Worm (Caenorhabditis elegans): ENCODE results near the gene R02D5.4.
A peak's percentile ranks its signal among the peaks of the same experiment; 100 is the strongest.

Gene R02D5.4

ce11 chrV:14456626-14457025 is 27.9 kb downstream of the R02D5.4 start, which contains the start of gene bmk-1:
Gene bmk-1 (minus strand): TSS chrV:14456984.
- TF ChIP-seq R02D3.7 (tag; optimal IDR thresholded peaks at IDR 0.05) = no peak
- TF ChIP-seq gmeb-1 (tag; optimal IDR thresholded peaks at IDR 0.05) = peak; percentile 70

- TF ChIP-seq sem-4 (tag; optimal IDR thresholded peaks at IDR 0.05) (no peak), F13H6.1 (tag; optimal IDR thresholded peaks at IDR 0.05) (no peak), crh-2 (tag; optimal IDR thresholded peaks at IDR 0.05) (no peak), peb-1 (tag; optimal IDR thresholded peaks at IDR 0.05) (no peak), dmd-4 (tag; optimal IDR thresholded peaks at IDR 0.05) (no peak)
Measured at ce11 chrV:14449397-14449796, 35.1 kb downstream of the R02D5.4 start, which contains the start of gene F23B12.7. Gene F23B12.7 (plus strand): TSS chrV:14449697.

ce11 chrV:14448669-14449068 is 35.8 kb downstream of the R02D5.4 start:
- peak; percentile 35 for TF ChIP-seq nhr-21 (tag; optimal IDR thresholded peaks at IDR 0.05)
- no peak for TF ChIP-seq ZK546.5 (tag; optimal IDR thresholded peaks at IDR 0.05)
- TF ChIP-seq nhr-237 (tag; optimal IDR thresholded peaks at IDR 0.05) = no peak

- no peak for TF ChIP-seq nhr-11 (tag; optimal IDR thresholded peaks at IDR 0.05)
- TF ChIP-seq nhr-23 (tag; optimal IDR thresholded peaks at IDR 0.05) = no peak
- TF ChIP-seq unc-55 (GFP tag; optimal IDR thresholded peaks at IDR 0.05) = peak; percentile 9
- no peak for TF ChIP-seq peb-1 (tag; optimal IDR thresholded peaks at IDR 0.05)
- no peak for TF ChIP-seq skn-1 (tag; optimal IDR thresholded peaks at IDR 0.05)
- no peak for TF ChIP-seq nhr-12 (tag; optimal IDR thresholded peaks at IDR 0.05)
- TF ChIP-seq ceh-82 (tag; optimal IDR thresholded peaks at IDR 0.05) = no peak
- TF ChIP-seq crh-2 (tag; optimal IDR thresholded peaks at IDR 0.05) = peak; percentile 8
- TF ChIP-seq fos-1 (tag; optimal IDR thresholded peaks at IDR 0.05) = peak; percentile 80
- TF ChIP-seq ztf-4 (tag; optimal IDR thresholded peaks at IDR 0.05) = no peak
- TF ChIP-seq gmeb-1 (tag; optimal IDR thresholded peaks at IDR 0.05) = peak; percentile 10
- no peak for TF ChIP-seq Y55F3AM.14 (GFP tag; optimal IDR thresholded peaks at IDR 0.05)
- no peak for TF ChIP-seq blmp-1 (tag; optimal IDR thresholded peaks at IDR 0.05; ENCODE audit: insufficient read depth)
Measured at ce11 chrV:14447240-14447763, 37.2 kb downstream of the R02D5.4 start, which contains the start of the genes dlat-1 and fntb-1. Gene dlat-1 (minus strand): TSS chrV:14447290. Gene fntb-1 (plus strand): TSS chrV:14447651.

ce11 chrV:14446453-14446852 is 38.0 kb downstream of the R02D5.4 start:
- TF ChIP-seq lin-39 (tag; optimal IDR thresholded peaks at IDR 0.05) = no peak
- TF ChIP-seq sma-3 (GFP tag; optimal IDR thresholded peaks at IDR 0.05) = no peak
- no peak for TF ChIP-seq nhr-11 (tag; optimal IDR thresholded peaks at IDR 0.05)
- no peak for TF ChIP-seq sem-4 (tag; optimal IDR thresholded peaks at IDR 0.05)
- no peak for TF ChIP-seq lin-11 (tag; optimal IDR thresholded peaks at IDR 0.05)
- no peak for TF ChIP-seq sma-9 (GFP tag; optimal IDR thresholded peaks at IDR 0.05)
- TF ChIP-seq sma-9 (tag; optimal IDR thresholded peaks at IDR 0.05) = no peak
- no peak for TF ChIP-seq lin-13 (GFP tag; optimal IDR thresholded peaks at IDR 0.05)
- TF ChIP-seq alr-1 (tag; optimal IDR thresholded peaks at IDR 0.05) = no peak
- TF ChIP-seq egl-27 (tag; optimal IDR thresholded peaks at IDR 0.05) = no peak
- no peak for TF ChIP-seq unc-55 (GFP tag; optimal IDR thresholded peaks at IDR 0.05)
- TF ChIP-seq ztf-4 (tag; optimal IDR thresholded peaks at IDR 0.05) = no peak
- TF ChIP-seq R02D3.7 (tag; optimal IDR thresholded peaks at IDR 0.05) = no peak
- no peak for TF ChIP-seq mbf-1 (tag; optimal IDR thresholded peaks at IDR 0.05)
- TF ChIP-seq ceh-16 (tag; optimal IDR thresholded peaks at IDR 0.05) = no peak
- TF ChIP-seq blmp-1 (tag; optimal IDR thresholded peaks at IDR 0.05; ENCODE audit: insufficient read depth) = no peak
- TF ChIP-seq mab-5 (tag; optimal IDR thresholded peaks at IDR 0.05) = no peak
- TF ChIP-seq nhr-6 (tag; optimal IDR thresholded peaks at IDR 0.05) = no peak
- no peak for TF ChIP-seq ztf-1 (GFP tag; conservative IDR thresholded peaks at IDR 0.05)

ce11 chrV:14440841-14441240 is 43.6 kb downstream of the R02D5.4 start, which contains the start of gene F23B12.4:
Gene F23B12.4 (plus strand): TSS chrV:14441141.
- no peak for TF ChIP-seq sma-9 (GFP tag; optimal IDR thresholded peaks at IDR 0.05)
- no peak for TF ChIP-seq sma-9 (tag; optimal IDR thresholded peaks at IDR 0.05)
- TF ChIP-seq sem-4 (tag; optimal IDR thresholded peaks at IDR 0.05) = no peak
- no peak for TF ChIP-seq unc-39 (tag; optimal IDR thresholded peaks at IDR 0.05)
- no peak for TF ChIP-seq egl-27 (tag; optimal IDR thresholded peaks at IDR 0.05)
- no peak for TF ChIP-seq lin-39 (tag; optimal IDR thresholded peaks at IDR 0.05)
- no peak for TF ChIP-seq R02D3.7 (tag; optimal IDR thresholded peaks at IDR 0.05)
- no peak for TF ChIP-seq nhr-10 (tag; optimal IDR thresholded peaks at IDR 0.05)
- no peak for TF ChIP-seq blmp-1 (tag; optimal IDR thresholded peaks at IDR 0.05; ENCODE audit: insufficient read depth)
- TF ChIP-seq nhr-6 (tag; optimal IDR thresholded peaks at IDR 0.05) = no peak
- TF ChIP-seq lsy-2 (tag; optimal IDR thresholded peaks at IDR 0.05) = no peak
- no peak for TF ChIP-seq ceh-16 (tag; optimal IDR thresholded peaks at IDR 0.05)
- no peak for TF ChIP-seq peb-1 (tag; optimal IDR thresholded peaks at IDR 0.05)
- no peak for TF ChIP-seq sma-3 (GFP tag; optimal IDR thresholded peaks at IDR 0.05)
- no peak for TF ChIP-seq ceh-82 (tag; optimal IDR thresholded peaks at IDR 0.05)
- no peak for TF ChIP-seq nhr-129 (tag; optimal IDR thresholded peaks at IDR 0.05)
- TF ChIP-seq lin-11 (tag; optimal IDR thresholded peaks at IDR 0.05) = no peak
- no peak for TF ChIP-seq C34F6.9 (tag; optimal IDR thresholded peaks at IDR 0.05)
- TF ChIP-seq unc-55 (GFP tag; optimal IDR thresholded peaks at IDR 0.05) = no peak
- TF ChIP-seq mdl-1 (tag; optimal IDR thresholded peaks at IDR 0.05) = no peak
- TF ChIP-seq skn-1 (tag; optimal IDR thresholded peaks at IDR 0.05) = no peak

Measured in whole organism, L2 larva.